Worm (Caenorhabditis elegans): Measurements from ENCODE around the gene snr-5.
A peak's percentile ranks its signal among the peaks of the same experiment; 100 is the strongest.

Gene snr-5

ce11 chrIII:7860885-7861284 lies 985 bp upstream of the snr-5 start, which contains the start of gene cuc-1:
TSS of gene cuc-1 (minus strand) at chrIII:7860985.
- TF ChIP-seq xbp-1 (tag; optimal IDR thresholded peaks at IDR 0.05) (no peak), elt-2 (tag; optimal IDR thresholded peaks at IDR 0.05) (peak; percentile 20)

ce11 chrIII:7865238-7865761 lies 3.4 kb downstream of the snr-5 start, which contains the start of gene slc-17.3:
TSS of gene slc-17.3 (minus strand) at chrIII:7865288.
- TF ChIP-seq fkh-10 (GFP tag; optimal IDR thresholded peaks at IDR 0.05) (no peak), hlh-17 (GFP tag; optimal IDR thresholded peaks at IDR 0.05; ENCODE audit: borderline replicate concordance) (no peak), sptf-1 (tag; optimal IDR thresholded peaks at IDR 0.05) (no peak), unc-62 (GFP tag; optimal IDR thresholded peaks at IDR 0.05) (no peak), hlh-4 (tag; optimal IDR thresholded peaks at IDR 0.05) (no peak), Y116A8C.19 (tag; optimal IDR thresholded peaks at IDR 0.05; ENCODE audit: borderline replicate concordance) (no peak), fkh-4 (tag; optimal IDR thresholded peaks at IDR 0.05; ENCODE audit: borderline replicate concordance) (no peak), nhr-90 (tag; optimal IDR thresholded peaks at IDR 0.05; ENCODE audit: poor library complexity) (no peak), nhr-47 (tag; optimal IDR thresholded peaks at IDR 0.05) (no peak), nhr-84 (tag; optimal IDR thresholded peaks at IDR 0.05) (no peak), fkh-8 (tag; optimal IDR thresholded peaks at IDR 0.05) (no peak), nhr-85 (tag) (no peak), ceh-82 (tag; optimal IDR thresholded peaks at IDR 0.05) (no peak), aly-2 (tag; optimal IDR thresholded peaks at IDR 0.05) (no peak), nhr-20 (tag; optimal IDR thresholded peaks at IDR 0.05) (no peak), lin-14 (GFP tag; optimal IDR thresholded peaks at IDR 0.05) (no peak), rnt-1 (tag; optimal IDR thresholded peaks at IDR 0.05) (no peak), snu-23 (GFP tag; optimal IDR thresholded peaks at IDR 0.05) (no peak), nhr-28 (tag; optimal IDR thresholded peaks at IDR 0.05) (no peak)

- TF ChIP-seq rnt-1 (tag; optimal IDR thresholded peaks at IDR 0.05) (no peak), zip-4 (GFP tag; optimal IDR thresholded peaks at IDR 0.05) (no peak), nhr-84 (tag; optimal IDR thresholded peaks at IDR 0.05) (no peak), sox-4 (tag; optimal IDR thresholded peaks at IDR 0.05) (no peak)
Observed at ce11 chrIII:7866189-7866588, 4.3 kb downstream of the snr-5 start, which contains the start of gene cup-4. TSS of gene cup-4 (plus strand) at chrIII:7866489.

- TF ChIP-seq C16A3.4 (tag; optimal IDR thresholded peaks at IDR 0.05), result no peak
- TF ChIP-seq unc-98 (GFP tag; IDR thresholded peaks at IDR 0.05), result no peak
- no peak for TF ChIP-seq sptf-1 (tag; optimal IDR thresholded peaks at IDR 0.05)
- TF ChIP-seq xbp-1 (tag; optimal IDR thresholded peaks at IDR 0.05), result no peak
- TF ChIP-seq elt-3 (tag; optimal IDR thresholded peaks at IDR 0.05), result peak in 1 of 6 experiments; percentile 73
- TF ChIP-seq aha-1 (tag; optimal IDR thresholded peaks at IDR 0.05), result no peak
- TF ChIP-seq jun-1 (tag; optimal IDR thresholded peaks at IDR 0.05), result no peak
- no peak for TF ChIP-seq sup-37 (GFP tag; optimal IDR thresholded peaks at IDR 0.05)
- TF ChIP-seq nhr-76 (tag; optimal IDR thresholded peaks at IDR 0.05), result no peak
- no peak for TF ChIP-seq dsc-1 (tag; optimal IDR thresholded peaks at IDR 0.05)
- no peak for TF ChIP-seq ztf-11 (tag; optimal IDR thresholded peaks at IDR 0.05)
- no peak for TF ChIP-seq lir-3 (tag; optimal IDR thresholded peaks at IDR 0.05; ENCODE audit: poor library complexity)
- TF ChIP-seq lin-39 (tag; optimal IDR thresholded peaks at IDR 0.05), result no peak
- TF ChIP-seq nhr-237 (tag; optimal IDR thresholded peaks at IDR 0.05), result no peak
- TF ChIP-seq nhr-20 (tag; optimal IDR thresholded peaks at IDR 0.05), result peak; percentile 39
- no peak for TF ChIP-seq mab-9 (GFP tag; IDR thresholded peaks at IDR 0.05)
- TF ChIP-seq ztf-4 (tag; optimal IDR thresholded peaks at IDR 0.05), result no peak
- peak in 1 of 2 experiments; percentile 16 for TF ChIP-seq lsy-2 (tag; optimal IDR thresholded peaks at IDR 0.05)
- TF ChIP-seq ceh-63 (GFP tag; optimal IDR thresholded peaks at IDR 0.05), result no peak
- no peak for TF ChIP-seq unc-130 (tag; optimal IDR thresholded peaks at IDR 0.05)
- peak; percentile 36 for TF ChIP-seq nhr-71 (tag; optimal IDR thresholded peaks at IDR 0.05)
- TF ChIP-seq pax-3 (tag; optimal IDR thresholded peaks at IDR 0.05), result no peak
- TF ChIP-seq pqm-1 (tag; optimal IDR thresholded peaks at IDR 0.05), result no peak
- no peak for TF ChIP-seq hpl-2 (GFP tag; optimal IDR thresholded peaks at IDR 0.05)
- no peak for TF ChIP-seq nhr-28 (tag; optimal IDR thresholded peaks at IDR 0.05)
- peak; percentile 63 for TF ChIP-seq blmp-1 (tag; optimal IDR thresholded peaks at IDR 0.05)
- TF ChIP-seq mep-1 (tag; optimal IDR thresholded peaks at IDR 0.05), result peak; percentile 53
- no peak for TF ChIP-seq Y116A8C.19 (tag; optimal IDR thresholded peaks at IDR 0.05; ENCODE audit: borderline replicate concordance)
- peak; percentile 86 for TF ChIP-seq nhr-85 (tag)
- TF ChIP-seq nhr-11 (tag; optimal IDR thresholded peaks at IDR 0.05), result no peak
Observed at ce11 chrIII:7872776-7873175, 10.9 kb downstream of the snr-5 start.

All from whole organism, L1 larva.